Worm (Caenorhabditis elegans) whole organism, L3 larva: ENCODE measurements around the gene str-158.

Experiments used
- nhr-11 ChIP-seq: fragments of 150-350 bp; optimal IDR thresholded peaks from 2 replicates; lab custom pipeline; 2014; ENCODE audit warnings: missing biosample characterization, missing genetic modification characterization
- pqm-1 ChIP-seq: fragments of 150-350 bp; optimal IDR thresholded peaks from 2 replicates; lab custom pipeline; 2017; ENCODE audit warnings: missing biosample characterization, missing genetic modification characterization, inconsistent platforms
- unc-62 ChIP-seq: fragments of 150-350 bp; sonication (generic microtip); optimal IDR thresholded peaks from 4 replicates; lab custom pipeline; 2014; ENCODE audit warnings: missing biosample characterization, missing genetic modification reagents, missing genetic modification characterization
- ztf-11 ChIP-seq: fragments of 150-350 bp; optimal IDR thresholded peaks from 2 replicates; lab custom pipeline; 2014; ENCODE audit warnings: missing biosample characterization, missing genetic modification characterization

- TF ChIP-seq unc-62 (GFP tag; lab: Kevin White, UChicago) (no peak), nhr-11 (tag; lab: Kevin White, UChicago) (no peak), pqm-1 (tag; lab: Kevin White, UChicago) (no peak), ztf-11 (tag; lab: Kevin White, UChicago) (no peak)
Observed at ce11 chrIV:4963834-4964233, 46.0 kb downstream of the str-158 start, which contains the start of gene txt-3.
